Worm (Caenorhabditis elegans) whole organism, L1 larva: ENCODE data around the gene srw-15.

ENCODE experiments used
- C04F5.9 ChIP-seq: sonication (generic microtip); optimal IDR thresholded peaks from 2 replicates; lab custom pipeline; 2016; ENCODE audit warnings: missing genetic modification characterization, missing compliant biosample characterization
- F16B12.6 ChIP-seq: fragments of 150-350 bp; optimal IDR thresholded peaks from 2 replicates; lab custom pipeline; 2014; ENCODE audit warnings: missing biosample characterization, missing genetic modification characterization
- alr-1 ChIP-seq: fragments of 200-800 bp; sonication (Bioruptor generic); optimal IDR thresholded peaks from 2 replicates; lab custom pipeline; 2018; ENCODE audit warnings: borderline replicate concordance, mild to moderate bottlenecking, missing genetic modification characterization, missing compliant biosample characterization
- blmp-1 ChIP-seq: fragments of 150-350 bp; optimal IDR thresholded peaks from 2 replicates; lab custom pipeline; 2014; ENCODE audit warnings: missing biosample characterization, missing genetic modification characterization
- ceh-8 ChIP-seq: fragments of 200-800 bp; sonication (Bioruptor generic); optimal IDR thresholded peaks from 2 replicates; lab custom pipeline; 2018; ENCODE audit warnings: mild to moderate bottlenecking, missing genetic modification characterization, moderate library complexity, missing compliant biosample characterization
- ceh-82 ChIP-seq, 3 experiments: fragments of 150-350 bp in 1 of 3; sonication (generic microtip) in 2 of 3; optimal IDR thresholded peaks; 2 replicates each; lab custom pipeline; 2014 to 2017; ENCODE audit warnings: missing biosample characterization in 3 of 3, missing genetic modification characterization in 3 of 3
- ceh-90 ChIP-seq: sonication (generic microtip); optimal IDR thresholded peaks from 2 replicates; lab custom pipeline; 2016; ENCODE audit warnings: missing genetic modification characterization, missing compliant biosample characterization
- ces-1 ChIP-seq: fragments of 150-350 bp; optimal IDR thresholded peaks from 2 replicates; lab custom pipeline; 2014; ENCODE audit warnings: missing biosample characterization, missing genetic modification reagents, missing genetic modification characterization
- dpl-1 ChIP-seq, 3 experiments: fragments of 150-350 bp in 2 of 3; sonication (generic microtip) in 1 of 3; optimal IDR thresholded peaks; 2 replicates each; lab custom pipeline; 2014 to 2017; ENCODE audit warnings: missing biosample characterization in 3 of 3, missing genetic modification characterization in 3 of 3, missing genetic modification reagents in 3 of 3
- egl-13 ChIP-seq: sonication (generic microtip); optimal IDR thresholded peaks from 2 replicates; lab custom pipeline; 2016; ENCODE audit warnings: missing genotype, missing genetic modification reagents, missing genetic modification characterization, missing compliant biosample characterization
- egl-27 ChIP-seq, 2 experiments: fragments of 150-350 bp in 1 of 2; sonication (generic microtip); optimal IDR thresholded peaks; 3 replicates each; lab custom pipeline; 2017 to 2018; ENCODE audit warnings: missing biosample characterization in 2 of 2, missing genetic modification characterization in 2 of 2, missing genetic modification reagents in 2 of 2
- elt-2 ChIP-seq: sonication (generic microtip); optimal IDR thresholded peaks from 2 replicates; lab custom pipeline; 2016; ENCODE audit warnings: missing genetic modification characterization, mild to moderate bottlenecking, inconsistent platforms, missing compliant biosample characterization, missing genetic modification reagents
- elt-3 ChIP-seq, 6 experiments: fragments of 150-350 bp in 1 of 6; sonication (generic microtip); optimal IDR thresholded peaks; 2 replicates each; lab custom pipeline; 2017 to 2018; ENCODE audit warnings: missing biosample characterization in 6 of 6, missing genetic modification characterization in 6 of 6, inconsistent platforms in 1 of 6
- ets-5 ChIP-seq: fragments of 200-800 bp; sonication (Bioruptor generic); IDR thresholded peaks from 2 replicates; pipeline ENCODE4 v1.3.6; 2022; ENCODE audit warnings: missing genetic modification characterization, missing compliant biosample characterization
- fkh-4 ChIP-seq: sonication (generic microtip); optimal IDR thresholded peaks from 2 replicates; lab custom pipeline; 2016; ENCODE audit warnings: missing compliant biosample characterization, missing genetic modification characterization, borderline replicate concordance
- fkh-8 ChIP-seq: sonication (generic microtip); optimal IDR thresholded peaks from 2 replicates; lab custom pipeline; 2016; ENCODE audit warnings: mild to moderate bottlenecking, missing genetic modification characterization, missing compliant biosample characterization
- fos-1 ChIP-seq: fragments of 150-350 bp; optimal IDR thresholded peaks from 2 replicates; lab custom pipeline; 2014; ENCODE audit warnings: missing biosample characterization, missing genetic modification characterization
- grh-1 ChIP-seq: fragments of 200-800 bp; sonication (Bioruptor generic); IDR thresholded peaks from 2 replicates; pipeline ENCODE4 v1.3.6; 2022; ENCODE audit warnings: missing genetic modification reagents, missing genetic modification characterization, missing compliant biosample characterization
- hlh-17 ChIP-seq: fragments of 200-800 bp; sonication (Bioruptor generic); optimal IDR thresholded peaks from 2 replicates; lab custom pipeline; 2018; ENCODE audit warnings: missing genetic modification characterization, mild to moderate bottlenecking, missing compliant biosample characterization, moderate library complexity, borderline replicate concordance
- hlh-4 ChIP-seq: sonication (generic microtip); optimal IDR thresholded peaks from 2 replicates; lab custom pipeline; 2016; ENCODE audit warnings: mild to moderate bottlenecking, missing genetic modification characterization, missing compliant biosample characterization
- isw-1 ChIP-seq: fragments of 200-800 bp; sonication (Bioruptor generic); IDR thresholded peaks from 2 replicates; pipeline ENCODE4 v1.3.6; 2022; ENCODE audit warnings: missing genetic modification characterization, missing compliant biosample characterization
- lin-14 ChIP-seq: fragments of 200-800 bp; sonication (Bioruptor generic); optimal IDR thresholded peaks from 2 replicates; lab custom pipeline; 2018; ENCODE audit warnings: mild to moderate bottlenecking, missing genetic modification characterization, moderate library complexity, missing compliant biosample characterization
- lin-15B ChIP-seq: fragments of 150-350 bp; sonication (generic microtip); optimal IDR thresholded peaks from 3 replicates; lab custom pipeline; 2014; ENCODE audit warnings: missing biosample characterization, missing genetic modification characterization
- lin-35 ChIP-seq, 2 experiments: fragments of 150-350 bp; optimal IDR thresholded peaks; 2 replicates each; lab custom pipeline; 2014; ENCODE audit warnings: missing biosample characterization in 2 of 2, missing genetic modification characterization in 2 of 2, missing genetic modification reagents in 2 of 2
- lin-39 ChIP-seq: fragments of 150-350 bp; optimal IDR thresholded peaks from 2 replicates; lab custom pipeline; 2014; ENCODE audit warnings: missing biosample characterization, missing genetic modification reagents, missing genetic modification characterization
- lir-3 ChIP-seq: sonication (generic microtip); optimal IDR thresholded peaks from 2 replicates; lab custom pipeline; 2016; ENCODE audit warnings: mild to moderate bottlenecking, missing genetic modification characterization, moderate library complexity, missing compliant biosample characterization; ENCODE audit not compliant: poor library complexity
- lsy-2 ChIP-seq, 2 experiments: fragments of 150-350 bp; optimal IDR thresholded peaks; 2 replicates each; lab custom pipeline; 2014; ENCODE audit warnings: missing biosample characterization in 2 of 2, missing genetic modification characterization in 2 of 2
- mdl-1 ChIP-seq, 2 experiments: fragments of 150-350 bp; optimal IDR thresholded peaks; 2 replicates each; lab custom pipeline; 2014 to 2017; ENCODE audit warnings: missing biosample characterization in 2 of 2, missing genetic modification characterization in 2 of 2, inconsistent platforms in 1 of 2
- mep-1 ChIP-seq: fragments of 150-350 bp; optimal IDR thresholded peaks from 2 replicates; lab custom pipeline; 2014; ENCODE audit warnings: missing biosample characterization, missing genetic modification characterization
- nhr-11 ChIP-seq: fragments of 150-350 bp; optimal IDR thresholded peaks from 2 replicates; lab custom pipeline; 2014; ENCODE audit warnings: missing biosample characterization, missing genetic modification characterization
- nhr-12 ChIP-seq: sonication (generic microtip); optimal IDR thresholded peaks from 2 replicates; lab custom pipeline; 2017; ENCODE audit warnings: missing biosample characterization, missing genetic modification characterization
- nhr-20 ChIP-seq: sonication (generic microtip); optimal IDR thresholded peaks from 2 replicates; lab custom pipeline; 2016; ENCODE audit warnings: mild to moderate bottlenecking, missing genetic modification characterization, missing compliant biosample characterization
- nhr-237 ChIP-seq: fragments of 150-350 bp; optimal IDR thresholded peaks from 2 replicates; lab custom pipeline; 2014; ENCODE audit warnings: missing biosample characterization, missing genetic modification characterization
- nhr-28 ChIP-seq: fragments of 150-350 bp; optimal IDR thresholded peaks from 2 replicates; lab custom pipeline; 2014; ENCODE audit warnings: missing biosample characterization, missing genetic modification characterization
- nhr-47 ChIP-seq: sonication (generic microtip); optimal IDR thresholded peaks from 2 replicates; lab custom pipeline; 2016; ENCODE audit warnings: mild to moderate bottlenecking, missing genetic modification characterization, moderate library complexity, missing compliant biosample characterization
- nhr-71 ChIP-seq: sonication (generic microtip); optimal IDR thresholded peaks from 2 replicates; lab custom pipeline; 2016; ENCODE audit warnings: mild to moderate bottlenecking, missing genetic modification characterization, moderate library complexity, missing compliant biosample characterization
- nhr-76 ChIP-seq: sonication (generic microtip); optimal IDR thresholded peaks from 2 replicates; lab custom pipeline; 2017; ENCODE audit warnings: missing biosample characterization, missing genetic modification characterization
- nhr-84 ChIP-seq: sonication (generic microtip); optimal IDR thresholded peaks from 2 replicates; lab custom pipeline; 2017; ENCODE audit warnings: missing biosample characterization, missing genetic modification characterization
- nhr-85 ChIP-seq: sonication (generic microtip); peaks from one replicate; lab custom pipeline; 2016; ENCODE audit warnings: missing genetic modification characterization, inconsistent platforms, missing compliant biosample characterization
- nhr-90 ChIP-seq: sonication (generic microtip); optimal IDR thresholded peaks from 2 replicates; lab custom pipeline; 2016; ENCODE audit warnings: mild to moderate bottlenecking, missing genetic modification characterization, missing compliant biosample characterization; ENCODE audit not compliant: poor library complexity
- pag-3 ChIP-seq: sonication (generic microtip); optimal IDR thresholded peaks from 2 replicates; lab custom pipeline; 2017; ENCODE audit warnings: missing genetic modification characterization, mild to moderate bottlenecking, missing compliant biosample characterization, antibody characterized with exemption, borderline replicate concordance; ENCODE audit not compliant: insufficient read depth
- rnt-1 ChIP-seq: sonication (generic microtip); optimal IDR thresholded peaks from 2 replicates; lab custom pipeline; 2016; ENCODE audit warnings: mild to moderate bottlenecking, missing genetic modification characterization, moderate library complexity, missing compliant biosample characterization
- snpc-4 ChIP-seq: fragments of 150-350 bp; optimal IDR thresholded peaks from 2 replicates; lab custom pipeline; 2014; ENCODE audit warnings: missing biosample characterization, missing genetic modification characterization
- sox-4 ChIP-seq: sonication (generic microtip); optimal IDR thresholded peaks from 2 replicates; lab custom pipeline; 2016; ENCODE audit warnings: missing genetic modification characterization, missing compliant biosample characterization
- sup-37 ChIP-seq: fragments of 200-800 bp; sonication (Bioruptor generic); optimal IDR thresholded peaks from 2 replicates; lab custom pipeline; 2018; ENCODE audit warnings: mild to moderate bottlenecking, missing genetic modification characterization, missing compliant biosample characterization
- swsn-7 ChIP-seq: sonication (generic microtip); optimal IDR thresholded peaks from 2 replicates; lab custom pipeline; 2016; ENCODE audit warnings: missing genetic modification characterization, missing compliant biosample characterization
- unc-130 ChIP-seq: fragments of 150-350 bp; optimal IDR thresholded peaks from 2 replicates; lab custom pipeline; 2017; ENCODE audit warnings: missing biosample characterization, missing genetic modification characterization, inconsistent platforms
- unc-62 ChIP-seq: fragments of 150-350 bp; optimal IDR thresholded peaks from 2 replicates; lab custom pipeline; 2014; ENCODE audit warnings: missing biosample characterization, missing genetic modification reagents, missing genetic modification characterization
- vab-15 ChIP-seq: sonication (generic microtip); optimal IDR thresholded peaks from 2 replicates; lab custom pipeline; 2017; ENCODE audit warnings: missing genotype, mild to moderate bottlenecking, missing genetic modification characterization, missing compliant biosample characterization
- xbp-1 ChIP-seq: sonication (generic microtip); optimal IDR thresholded peaks from 2 replicates; lab custom pipeline; 2016; ENCODE audit warnings: missing genetic modification characterization, missing compliant biosample characterization
- zag-1 ChIP-seq: fragments of 150-350 bp; optimal IDR thresholded peaks from 2 replicates; lab custom pipeline; 2014; ENCODE audit warnings: missing biosample characterization, missing genetic modification characterization
- ztf-11 ChIP-seq, 2 experiments: sonication (generic microtip); optimal IDR thresholded peaks; 2 replicates each; lab custom pipeline; 2016 to 2017; ENCODE audit warnings: missing genetic modification characterization in 2 of 2, missing biosample characterization in 1 of 2, missing compliant biosample characterization in 1 of 2

Gene srw-15

DNA sequence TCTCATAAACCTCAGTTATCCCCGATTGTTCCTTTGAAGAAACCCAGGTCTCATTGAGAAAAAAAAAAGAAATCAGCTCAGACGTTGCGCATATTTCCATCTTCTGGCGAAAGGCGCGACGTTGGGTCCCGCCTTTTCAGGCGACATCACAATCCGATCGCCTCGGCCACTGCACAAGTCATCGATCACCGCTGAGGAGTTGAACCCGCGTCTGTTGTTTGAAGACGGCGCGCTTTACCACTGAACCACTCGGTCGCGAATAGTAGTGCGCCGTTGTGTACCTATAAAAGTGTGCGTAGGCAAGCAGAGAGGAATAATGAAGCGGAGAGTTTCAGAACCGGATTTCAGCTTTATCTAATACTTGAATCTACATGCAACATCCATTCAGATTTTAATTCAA lies 39.4 kb upstream of the srw-15 start, which contains the start of gene Y75B12B.11 (continued):
- TF ChIP-seq mep-1: peak; percentile 79
- peak; percentile 82 for TF ChIP-seq nhr-85 (tag; lab: Kevin White, UChicago)
- TF ChIP-seq nhr-237 (tag; lab: Kevin White, UChicago): no peak
- peak; percentile 79 for TF ChIP-seq nhr-20 (tag; lab: Kevin White, UChicago)
- TF ChIP-seq xbp-1 (tag; lab: Kevin White, UChicago): peak; percentile 57
- no peak for TF ChIP-seq unc-130 (tag; lab: Kevin White, UChicago)
- peak; percentile 57 for TF ChIP-seq elt-2
- TF ChIP-seq elt-3 (tag; optimal IDR thresholded peaks at IDR 0.05; lab: Kevin White, UChicago): peak in 2 of 6 experiments; percentile 46 to 48
- no peak for TF ChIP-seq ceh-8 (GFP tag; lab: Kevin White, UChicago)
- TF ChIP-seq nhr-76: no peak
- peak; percentile 87 for TF ChIP-seq nhr-71 (tag; lab: Kevin White, UChicago)
- no peak for TF ChIP-seq sox-4 (tag; lab: Kevin White, UChicago)
- no peak for TF ChIP-seq ets-5 (GFP tag; lab: Robert Waterston, UW)
- peak; percentile 75 for TF ChIP-seq nhr-90 (tag; lab: Kevin White, UChicago)
- TF ChIP-seq rnt-1 (tag; lab: Kevin White, UChicago): peak; percentile 85
- no peak for TF ChIP-seq sup-37
- TF ChIP-seq egl-27 (tag; optimal IDR thresholded peaks at IDR 0.05; lab: Kevin White, UChicago): no peak
- peak; percentile 56 for TF ChIP-seq snpc-4 (tag; lab: Kevin White, UChicago)
- TF ChIP-seq nhr-84 (tag; lab: Kevin White, UChicago): no peak
- no peak for TF ChIP-seq ces-1 (GFP tag; lab: Kevin White, UChicago)
- TF ChIP-seq isw-1 (GFP tag; lab: Robert Waterston, UW): no peak
- TF ChIP-seq alr-1 (tag; lab: Kevin White, UChicago): no peak
- peak; percentile 60 to 72 (median 70) for TF ChIP-seq dpl-1 (GFP tag; optimal IDR thresholded peaks at IDR 0.05; lab: Kevin White, UChicago)
- peak; percentile 73 to 89 for TF ChIP-seq lin-35 (GFP tag; optimal IDR thresholded peaks at IDR 0.05; lab: Kevin White, UChicago)
- no peak for TF ChIP-seq hlh-17
- TF ChIP-seq unc-62 (GFP tag; lab: Kevin White, UChicago): no peak
- peak in 1 of 2 experiments; percentile 51 for TF ChIP-seq mdl-1 (tag; optimal IDR thresholded peaks at IDR 0.05; lab: Kevin White, UChicago)
- peak; percentile 88 for TF ChIP-seq fkh-8 (tag; lab: Kevin White, UChicago)
- TF ChIP-seq nhr-28: no peak
- peak; percentile 63 for TF ChIP-seq lin-14 (GFP tag; lab: Kevin White, UChicago)
- peak; percentile 43; the same call in 1 of the 2 replicates for TF ChIP-seq grh-1
- TF ChIP-seq swsn-7 (tag; lab: Kevin White, UChicago): peak; percentile 70
- peak; percentile 83 for TF ChIP-seq nhr-47
- TF ChIP-seq lsy-2 (tag; optimal IDR thresholded peaks at IDR 0.05; lab: Kevin White, UChicago): peak; percentile 57 to 67
- TF ChIP-seq fkh-4 (tag; lab: Kevin White, UChicago): peak; percentile 9
- TF ChIP-seq lin-15B (tag; lab: Kevin White, UChicago): peak; percentile 49
- no peak for TF ChIP-seq zag-1 (tag; lab: Kevin White, UChicago)
- TF ChIP-seq ceh-90: no peak
- TF ChIP-seq F16B12.6 (tag; lab: Kevin White, UChicago): peak; percentile 34
- TF ChIP-seq ceh-82 (tag; optimal IDR thresholded peaks at IDR 0.05; lab: Kevin White, UChicago): peak; percentile 33 to 64 (median 37)
- peak; percentile 24 for TF ChIP-seq C04F5.9 (tag; lab: Kevin White, UChicago)
- TF ChIP-seq pag-3 (tag; lab: Kevin White, UChicago): no peak
- no peak for TF ChIP-seq nhr-12
- TF ChIP-seq vab-15 (tag; lab: Kevin White, UChicago): peak; percentile 20
- TF ChIP-seq lin-39 (tag; lab: Kevin White, UChicago): no peak
- TF ChIP-seq lir-3 (tag; lab: Kevin White, UChicago): peak; percentile 51
- no peak for TF ChIP-seq nhr-11 (tag; lab: Kevin White, UChicago)
- peak in 1 of 2 experiments; percentile 33 for TF ChIP-seq ztf-11 (tag; optimal IDR thresholded peaks at IDR 0.05; lab: Kevin White, UChicago)
- no peak for TF ChIP-seq hlh-4 (tag; lab: Kevin White, UChicago)
- TF ChIP-seq blmp-1 (tag; lab: Kevin White, UChicago): no peak
- no peak for TF ChIP-seq egl-13
- TF ChIP-seq fos-1: peak; percentile 16
